Fruit fly (Drosophila melanogaster) whole organism, pupa: ENCODE data around the gene CG9150.

Source experiments
- CG13204 ChIP-seq: fragments of 200-800 bp; sonication (Bioruptor generic); optimal IDR thresholded peaks from 2 replicates; lab custom pipeline; 2018; ENCODE audit warnings: missing biosample characterization, mild to moderate bottlenecking, missing genetic modification characterization, moderate library complexity
- CG32121 ChIP-seq: fragments of 200-800 bp; sonication (Bioruptor generic); IDR thresholded peaks from 2 replicates; pipeline ENCODE4 v1.3.6; 2022; ENCODE audit warnings: missing biosample characterization, missing genetic modification characterization
- CG8159 ChIP-seq: fragments of 200-800 bp; sonication (Bioruptor generic); optimal IDR thresholded peaks from 3 replicates; lab custom pipeline; 2018; ENCODE audit warnings: missing biosample characterization, mild to moderate bottlenecking, missing genetic modification characterization, moderate library complexity
- D1 ChIP-seq: fragments of 200-800 bp; sonication (Bioruptor generic); optimal IDR thresholded peaks from 2 replicates; lab custom pipeline; 2018; ENCODE audit warnings: missing biosample characterization, mild to moderate bottlenecking, missing genetic modification characterization, moderate library complexity
- Pif1A ChIP-seq: fragments of 200-800 bp; sonication (Bioruptor generic); optimal IDR thresholded peaks from 3 replicates; lab custom pipeline; 2016; ENCODE audit warnings: missing biosample characterization, missing genetic modification characterization

dm6 chr2L:6076143-6076542 is 7.7 kb upstream of the CG9150 start:
- no peak for TF ChIP-seq Pif1A (GFP tag; lab: Kevin White, UChicago)
- no peak for TF ChIP-seq CG13204 (GFP tag; lab: Kevin White, UChicago)
- TF ChIP-seq CG8159 (tag; lab: Kevin White, UChicago) = no peak
- no peak for TF ChIP-seq D1 (tag; lab: Kevin White, UChicago)
- TF ChIP-seq CG32121 = no peak
